Fruit fly (Drosophila melanogaster): ENCODE results near the gene CG5412.

CG5412 gene

DNA sequence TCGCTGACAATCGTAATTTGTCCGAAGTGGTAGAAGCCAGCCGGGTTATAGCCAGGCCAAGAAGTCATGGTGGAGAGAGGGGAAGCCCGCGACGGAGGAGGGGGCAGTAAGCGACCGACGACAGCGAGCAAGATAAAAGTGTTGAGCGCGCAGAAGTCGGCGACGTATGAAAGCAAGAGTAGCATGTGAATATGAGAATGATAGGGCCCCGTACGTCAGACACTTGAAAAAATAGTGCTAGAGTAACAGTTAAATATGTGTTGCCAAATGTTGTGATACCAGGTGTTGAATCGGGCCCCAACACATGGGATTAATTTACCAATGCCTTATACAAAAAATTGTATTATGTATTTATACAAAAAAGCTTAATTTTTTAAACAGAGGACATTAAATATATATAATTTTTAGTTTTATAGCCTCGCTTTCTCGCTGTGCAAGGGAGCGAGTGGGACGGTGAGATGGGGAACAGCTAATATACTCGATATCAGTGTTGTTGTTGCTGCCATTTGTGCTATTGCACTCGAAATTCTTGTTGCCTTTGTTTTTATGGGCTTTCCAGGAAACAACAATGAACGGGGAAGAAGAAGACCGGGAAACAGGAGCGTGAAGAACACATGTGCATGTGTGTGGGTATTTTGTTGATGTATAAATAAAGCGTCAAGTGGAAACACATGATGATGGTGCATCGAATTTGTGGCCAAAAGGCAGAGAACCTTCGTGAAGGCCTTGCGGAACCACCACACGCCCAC lies 26.8 kb upstream of the CG5412 start (continued):
- TF ChIP-seq lmd (GFP tag; IDR thresholded peaks at IDR 0.05) (peak; percentile 89), Lhr (GFP tag; optimal IDR thresholded peaks at IDR 0.05) (peak; percentile 65), CG2199 (GFP tag; IDR thresholded peaks at IDR 0.05) (no peak; the same call in 2 of the 3 replicates), Jarid2 (GFP tag; optimal IDR thresholded peaks at IDR 0.05) (peak; percentile 15), CG1602 (GFP tag; optimal IDR thresholded peaks at IDR 0.05) (peak; percentile 81), Usf (GFP tag; optimal IDR thresholded peaks at IDR 0.05) (peak; percentile 76), Fer2 (tag; optimal IDR thresholded peaks at IDR 0.05) (peak; percentile 78), ap (GFP tag; IDR thresholded peaks at IDR 0.05) (peak; percentile 62), repo (GFP tag; optimal IDR thresholded peaks at IDR 0.05) (no peak), CG15696 (tag; optimal IDR thresholded peaks at IDR 0.05) (peak; percentile 87), hbn (GFP tag; IDR thresholded peaks at IDR 0.05; ENCODE audit: partially characterized antibody) (no peak), CG14965 (GFP tag; optimal IDR thresholded peaks at IDR 0.05; ENCODE audit: borderline replicate concordance) (no peak), BtbVII (GFP tag; optimal IDR thresholded peaks at IDR 0.05) (peak; percentile 79), Atf6 (GFP tag; IDR thresholded peaks at IDR 0.05) (peak; percentile 87), slbo (GFP tag; IDR thresholded peaks at IDR 0.05) (peak; percentile 83), cg (GFP tag; optimal IDR thresholded peaks at IDR 0.05) (no peak), Poxn (GFP tag; IDR thresholded peaks at IDR 0.05) (0 out of 2 replicates have a peak, but pooled peaks have one; percentile 39), eyg (GFP tag; optimal IDR thresholded peaks at IDR 0.05) (peak; percentile 4), nau (GFP tag; optimal IDR thresholded peaks at IDR 0.05) (peak; percentile 62), CG8924 (tag; optimal IDR thresholded peaks at IDR 0.05) (peak; percentile 86), Lim3 (GFP tag; IDR thresholded peaks at IDR 0.05) (no peak; the same call in 1 of the 2 replicates), CG4617 (GFP tag; optimal IDR thresholded peaks at IDR 0.05; ENCODE audit: borderline replicate concordance) (peak; percentile 45), pros (GFP tag; optimal IDR thresholded peaks at IDR 0.05) (no peak), CG1832 (GFP tag; optimal IDR thresholded peaks at IDR 0.05) (no peak), mirr (GFP tag; optimal IDR thresholded peaks at IDR 0.05) (peak; percentile 93), CG18599 (GFP tag; optimal IDR thresholded peaks at IDR 0.05) (peak; percentile 92), CG30020 (tag; optimal IDR thresholded peaks at IDR 0.05) (peak; percentile 44), dati (GFP tag; IDR thresholded peaks at IDR 0.05) (peak; percentile 62; the same call in 1 of the 2 replicates), zf30C (GFP tag; optimal IDR thresholded peaks at IDR 0.05) (peak; percentile 97), sna (GFP tag; IDR thresholded peaks at IDR 0.05; ENCODE audit: partially characterized antibody) (no peak), CG10147 (GFP tag; optimal IDR thresholded peaks at IDR 0.05) (peak; percentile 84), CG13424 (tag; optimal IDR thresholded peaks at IDR 0.05) (peak; percentile 90), ems (GFP tag; optimal IDR thresholded peaks at IDR 0.05) (peak; percentile 63), cato (GFP tag; optimal IDR thresholded peaks at IDR 0.05; ENCODE audit: borderline replicate concordance) (peak; percentile 83), scrt (GFP tag; optimal IDR thresholded peaks at IDR 0.05) (peak; percentile 81), Aef1 (GFP tag; IDR thresholded peaks at IDR 0.05) (peak; percentile 84), Nf-YA (GFP tag; IDR thresholded peaks at IDR 0.05) (peak; percentile 66), her (GFP tag; optimal IDR thresholded peaks at IDR 0.05) (no peak), CG12659 (GFP tag; optimal IDR thresholded peaks at IDR 0.05) (peak; percentile 85), CG2202 (tag; optimal IDR thresholded peaks at IDR 0.05) (peak; percentile 75), CG15011 (GFP tag; optimal IDR thresholded peaks at IDR 0.05) (peak; percentile 62), corto (GFP tag; optimal IDR thresholded peaks at IDR 0.05) (peak; percentile 90), eve (GFP tag; optimal IDR thresholded peaks at IDR 0.05) (peak in 1 of 2 experiments; percentile 94), CG31365 (tag; optimal IDR thresholded peaks at IDR 0.05) (peak; percentile 47), CG1792 (GFP tag; optimal IDR thresholded peaks at IDR 0.05) (no peak), pfk (GFP tag; optimal IDR thresholded peaks at IDR 0.05) (peak; percentile 68), grn (GFP tag; optimal IDR thresholded peaks at IDR 0.05) (peak; percentile 60), z (GFP tag; IDR thresholded peaks at IDR 0.05) (0 out of 3 replicates have a peak, but pooled peaks have one; percentile 4)

Measured in whole organism, embryonic.